Fruit fly (Drosophila melanogaster) whole organism, prepupa: ENCODE results near the gene CG43167.

ENCODE experiments used
- CG10631 ChIP-seq: fragments of 200-800 bp; sonication (Bioruptor generic); optimal IDR thresholded peaks from 2 replicates; lab custom pipeline; 2016; ENCODE audit warnings: missing biosample characterization, missing genetic modification characterization
- CG10669 ChIP-seq: fragments of 200-800 bp; sonication (Bioruptor generic); optimal IDR thresholded peaks from 3 replicates; lab custom pipeline; 2018; ENCODE audit warnings: missing biosample characterization, mild to moderate bottlenecking, missing genetic modification characterization, moderate library complexity
- CG11762 ChIP-seq: fragments of 200-800 bp; sonication (Bioruptor generic); optimal IDR thresholded peaks from 3 replicates; lab custom pipeline; 2016; ENCODE audit warnings: missing biosample characterization, missing genetic modification characterization; ENCODE audit not compliant: insufficient read depth
- CG11902 ChIP-seq: fragments of 200-800 bp; sonication (Bioruptor generic); optimal IDR thresholded peaks from 3 replicates; lab custom pipeline; 2016; ENCODE audit warnings: missing biosample characterization, missing genetic modification characterization
- CG15336 ChIP-seq: fragments of 200-800 bp; sonication (Bioruptor generic); IDR thresholded peaks from 2 replicates; pipeline ENCODE4 v1.3.6; 2022; ENCODE audit warnings: missing biosample characterization, missing genetic modification characterization
- CG1621 ChIP-seq: fragments of 200-800 bp; sonication (Bioruptor generic); optimal IDR thresholded peaks from 3 replicates; lab custom pipeline; 2018; ENCODE audit warnings: missing biosample characterization, mild to moderate bottlenecking, missing genetic modification characterization
- CG3032 ChIP-seq: fragments of 200-800 bp; optimal IDR thresholded peaks from 2 replicates; lab custom pipeline; 2019; ENCODE audit warnings: missing biosample characterization, mild to moderate bottlenecking, missing genetic modification characterization, moderate library complexity
- CG31627 ChIP-seq: fragments of 200-800 bp; sonication (Bioruptor generic); optimal IDR thresholded peaks from 3 replicates; lab custom pipeline; 2016; ENCODE audit warnings: missing biosample characterization, missing genetic modification characterization
- CG32006 ChIP-seq: fragments of 200-800 bp; sonication (Bioruptor generic); optimal IDR thresholded peaks from 3 replicates; lab custom pipeline; 2017; ENCODE audit warnings: missing biosample characterization, mild to moderate bottlenecking, missing genetic modification characterization
- CG3919 ChIP-seq: fragments of 200-800 bp; sonication (Bioruptor generic); optimal IDR thresholded peaks from 3 replicates; lab custom pipeline; 2016; ENCODE audit warnings: missing biosample characterization, missing genetic modification characterization
- CG6163 ChIP-seq: fragments of 200-800 bp; sonication (Bioruptor generic); IDR thresholded peaks from 3 replicates; pipeline ENCODE4 v1.3.6; 2022; ENCODE audit warnings: missing biosample characterization, missing genetic modification characterization
- CG6276 ChIP-seq: fragments of 200-800 bp; sonication (Bioruptor generic); optimal IDR thresholded peaks from 2 replicates; lab custom pipeline; 2017; ENCODE audit warnings: missing biosample characterization, mild to moderate bottlenecking, missing genetic modification characterization
- CG6792 ChIP-seq: fragments of 200-800 bp; sonication (Bioruptor generic); optimal IDR thresholded peaks from 3 replicates; lab custom pipeline; 2016; ENCODE audit warnings: missing biosample characterization, missing genetic modification characterization
- CG6808 ChIP-seq: fragments of 200-800 bp; sonication (Bioruptor generic); optimal IDR thresholded peaks from 3 replicates; lab custom pipeline; 2017; ENCODE audit warnings: missing biosample characterization, missing genetic modification characterization, mild to moderate bottlenecking, moderate library complexity, missing genetic modification reagents
- CG6854 ChIP-seq: fragments of 200-800 bp; sonication (Bioruptor generic); optimal IDR thresholded peaks from 2 replicates; lab custom pipeline; 2017; ENCODE audit warnings: missing biosample characterization, mild to moderate bottlenecking, missing genetic modification characterization
- CG7368 ChIP-seq: fragments of 200-800 bp; sonication (Bioruptor generic); optimal IDR thresholded peaks from 3 replicates; lab custom pipeline; 2016; ENCODE audit warnings: missing biosample characterization, missing genetic modification characterization
- CG8119 ChIP-seq: fragments of 200-800 bp; sonication (Bioruptor generic); IDR thresholded peaks from 3 replicates; pipeline ENCODE4 v1.3.6; 2022; ENCODE audit warnings: missing biosample characterization, missing genetic modification characterization
- CG8319 ChIP-seq: fragments of 200-800 bp; sonication (Bioruptor generic); optimal IDR thresholded peaks from 3 replicates; lab custom pipeline; 2016; ENCODE audit warnings: missing biosample characterization, missing genetic modification characterization
- Eip75B ChIP-seq: fragments of 200-800 bp; sonication (Bioruptor generic); optimal IDR thresholded peaks from 3 replicates; lab custom pipeline; 2016; ENCODE audit warnings: missing biosample characterization, missing genetic modification characterization
- Eip78C ChIP-seq: fragments of 200-800 bp; sonication (Bioruptor generic); peaks from one replicate; lab custom pipeline; 2016; ENCODE audit warnings: missing biosample characterization, missing genetic modification characterization
- Eip93F ChIP-seq: fragments of 200-800 bp; sonication (Bioruptor generic); optimal IDR thresholded peaks from 2 replicates; lab custom pipeline; 2016; ENCODE audit warnings: missing biosample characterization, mild to moderate bottlenecking, missing genetic modification characterization
- Ets21C ChIP-seq: fragments of 200-800 bp; sonication (Bioruptor generic); optimal IDR thresholded peaks from 3 replicates; lab custom pipeline; 2016; ENCODE audit warnings: missing biosample characterization, missing genetic modification characterization
- Ets96B ChIP-seq: fragments of 200-800 bp; optimal IDR thresholded peaks from 2 replicates; lab custom pipeline; 2019; ENCODE audit warnings: missing biosample characterization, mild to moderate bottlenecking, missing genetic modification characterization, moderate library complexity
- Gug ChIP-seq: fragments of 200-800 bp; sonication (Bioruptor generic); IDR thresholded peaks from 2 replicates; pipeline ENCODE4 v1.3.6; 2022; ENCODE audit warnings: missing biosample characterization, missing genetic modification characterization
- Hr38 ChIP-seq: sonication (Bioruptor generic); optimal IDR thresholded peaks from 2 replicates; lab custom pipeline; 2016; ENCODE audit warnings: missing biosample characterization, missing genetic modification characterization
- Hr4 ChIP-seq: fragments of 200-800 bp; sonication (Bioruptor generic); optimal IDR thresholded peaks from 3 replicates; lab custom pipeline; 2016; ENCODE audit warnings: missing biosample characterization, missing genetic modification characterization
- Lpt ChIP-seq: fragments of 200-800 bp; sonication (Bioruptor generic); optimal IDR thresholded peaks from 3 replicates; lab custom pipeline; 2016; ENCODE audit warnings: missing biosample characterization, missing genetic modification characterization
- Met ChIP-seq: fragments of 200-800 bp; sonication (Bioruptor generic); optimal IDR thresholded peaks from 3 replicates; lab custom pipeline; 2016; ENCODE audit warnings: missing biosample characterization, missing genetic modification characterization
- OdsH ChIP-seq: fragments of 200-800 bp; sonication (Bioruptor generic); optimal IDR thresholded peaks from 3 replicates; lab custom pipeline; 2016; ENCODE audit warnings: missing biosample characterization, missing genetic modification characterization
- Smox ChIP-seq: fragments of 200-800 bp; sonication (Bioruptor generic); optimal IDR thresholded peaks from 3 replicates; lab custom pipeline; 2016; ENCODE audit warnings: missing biosample characterization, missing genetic modification characterization
- Sox102F ChIP-seq: fragments of 200-800 bp; sonication (Bioruptor generic); optimal IDR thresholded peaks from 2 replicates; lab custom pipeline; 2016; ENCODE audit warnings: missing biosample characterization, mild to moderate bottlenecking, missing genetic modification characterization
- Sox14 ChIP-seq: fragments of 200-800 bp; sonication (Bioruptor generic); optimal IDR thresholded peaks from 3 replicates; lab custom pipeline; 2016; ENCODE audit warnings: missing biosample characterization, missing genetic modification characterization
- Sox15 ChIP-seq: fragments of 200-800 bp; sonication (Bioruptor generic); optimal IDR thresholded peaks from 3 replicates; lab custom pipeline; 2016; ENCODE audit warnings: missing biosample characterization, missing genetic modification characterization
- dac ChIP-seq: fragments of 200-800 bp; sonication (Bioruptor generic); optimal IDR thresholded peaks from 2 replicates; lab custom pipeline; 2017; ENCODE audit warnings: missing biosample characterization, mild to moderate bottlenecking, missing genetic modification characterization
- dsx ChIP-seq: fragments of 200-800 bp; optimal IDR thresholded peaks from 3 replicates; lab custom pipeline; 2019; ENCODE audit warnings: missing biosample characterization, mild to moderate bottlenecking, missing genetic modification characterization, moderate library complexity; ENCODE audit not compliant: poor library complexity, severe bottlenecking
- eg ChIP-seq: fragments of 200-800 bp; sonication (Bioruptor generic); IDR thresholded peaks from 3 replicates; pipeline ENCODE4 v1.3.6; 2022; ENCODE audit warnings: missing biosample characterization, missing genetic modification characterization
- esn ChIP-seq: fragments of 200-800 bp; sonication (Bioruptor generic); optimal IDR thresholded peaks from 2 replicates; lab custom pipeline; 2016; ENCODE audit warnings: missing biosample characterization, mild to moderate bottlenecking, missing genetic modification characterization, moderate library complexity
- fd85E ChIP-seq: fragments of 200-800 bp; sonication (Bioruptor generic); optimal IDR thresholded peaks from 3 replicates; lab custom pipeline; 2016; ENCODE audit warnings: missing biosample characterization, missing genetic modification characterization
- fkh ChIP-seq: fragments of 200-800 bp; sonication (Bioruptor generic); optimal IDR thresholded peaks from 3 replicates; lab custom pipeline; 2017; ENCODE audit warnings: missing biosample characterization, mild to moderate bottlenecking, missing genetic modification characterization, moderate library complexity
- lz ChIP-seq: fragments of 200-800 bp; sonication (Bioruptor generic); optimal IDR thresholded peaks from 3 replicates; lab custom pipeline; 2016; ENCODE audit warnings: missing biosample characterization, missing genetic modification characterization
- pdm3 ChIP-seq: fragments of 200-800 bp; sonication (Bioruptor generic); optimal IDR thresholded peaks from 3 replicates; lab custom pipeline; 2016; ENCODE audit warnings: missing biosample characterization, missing genetic modification characterization
- spab ChIP-seq: fragments of 200-800 bp; sonication (Bioruptor generic); optimal IDR thresholded peaks from 2 replicates; lab custom pipeline; 2017; ENCODE audit warnings: missing biosample characterization, mild to moderate bottlenecking, missing genetic modification characterization, missing genetic modification reagents
- topi ChIP-seq: fragments of 200-800 bp; sonication (Bioruptor generic); optimal IDR thresholded peaks from 3 replicates; lab custom pipeline; 2016; ENCODE audit warnings: missing biosample characterization, missing genetic modification characterization
- vri ChIP-seq: fragments of 200-800 bp; sonication (Bioruptor generic); optimal IDR thresholded peaks from 3 replicates; lab custom pipeline; 2016; ENCODE audit warnings: missing biosample characterization, mild to moderate bottlenecking, missing genetic modification characterization

CG43167 gene

dm6 chr2L:11657110-11657509 lies at the start of gene CG43167:
Gene CG43167, plus strand, starts transcription at chr2L:11657410.
- TF ChIP-seq CG3919 (GFP tag; lab: Kevin White, UChicago), result no peak
- TF ChIP-seq Hr4 (GFP tag; lab: Kevin White, UChicago), result no peak
- no peak for TF ChIP-seq spab (GFP tag; lab: Kevin White, UChicago)
- no peak for TF ChIP-seq Hr38 (GFP tag; lab: Kevin White, UChicago)
- TF ChIP-seq Smox (GFP tag; lab: Kevin White, UChicago), result no peak
- TF ChIP-seq Eip93F (GFP tag; lab: Kevin White, UChicago), result no peak
- TF ChIP-seq fd85E, result no peak
- TF ChIP-seq CG1621, result no peak
- TF ChIP-seq CG15336 (GFP tag; lab: Robert Waterston, UW), result no peak
- TF ChIP-seq OdsH (GFP tag; lab: Kevin White, UChicago), result no peak
- no peak for TF ChIP-seq CG11902 (GFP tag; lab: Kevin White, UChicago)
- TF ChIP-seq CG11762 (GFP tag; lab: Kevin White, UChicago), result no peak
- no peak for TF ChIP-seq CG8119
- TF ChIP-seq lz, result no peak
- no peak for TF ChIP-seq Sox15 (GFP tag; lab: Kevin White, UChicago)
- no peak for TF ChIP-seq eg
- no peak for TF ChIP-seq CG7368 (GFP tag; lab: Kevin White, UChicago)
- no peak for TF ChIP-seq CG6808
- TF ChIP-seq CG32006, result no peak

dm6 chr2L:11611672-11612071 lies 45.5 kb upstream of the CG43167 start, which contains the start of gene spag4:
Gene spag4, minus strand, starts transcription at chr2L:11611772.
- TF ChIP-seq Hr38 (GFP tag; lab: Kevin White, UChicago), result no peak
- TF ChIP-seq Sox14, result no peak
- TF ChIP-seq spab (GFP tag; lab: Kevin White, UChicago), result no peak
- TF ChIP-seq CG8119, result no peak
- TF ChIP-seq Smox (GFP tag; lab: Kevin White, UChicago), result no peak

dm6 chr2L:11624190-11624589 lies 33.0 kb upstream of the CG43167 start:
- TF ChIP-seq Lpt (GFP tag; lab: Kevin White, UChicago), result no peak
- no peak for TF ChIP-seq Sox15 (GFP tag; lab: Kevin White, UChicago)
- TF ChIP-seq CG6854 (GFP tag; lab: Kevin White, UChicago), result no peak
- no peak for TF ChIP-seq CG6163 (GFP tag; lab: Robert Waterston, UW)
- TF ChIP-seq dsx, result no peak
- TF ChIP-seq Eip75B (GFP tag; lab: Kevin White, UChicago), result no peak
- no peak for TF ChIP-seq Gug (GFP tag; lab: Robert Waterston, UW)
- TF ChIP-seq CG3032 (tag; lab: Kevin White, UChicago), result no peak
- no peak for TF ChIP-seq Ets96B (tag; lab: Kevin White, UChicago)
- TF ChIP-seq topi (GFP tag; lab: Kevin White, UChicago), result no peak
- TF ChIP-seq CG6276 (GFP tag; lab: Kevin White, UChicago), result no peak
- TF ChIP-seq dac, result no peak
- TF ChIP-seq Eip78C (GFP tag; lab: Kevin White, UChicago), result no peak
- no peak for TF ChIP-seq Hr38 (GFP tag; lab: Kevin White, UChicago)
- TF ChIP-seq pdm3 (GFP tag; lab: Kevin White, UChicago), result no peak
- TF ChIP-seq Met (GFP tag; lab: Kevin White, UChicago), result no peak
- no peak for TF ChIP-seq esn (GFP tag; lab: Kevin White, UChicago)

DNA sequence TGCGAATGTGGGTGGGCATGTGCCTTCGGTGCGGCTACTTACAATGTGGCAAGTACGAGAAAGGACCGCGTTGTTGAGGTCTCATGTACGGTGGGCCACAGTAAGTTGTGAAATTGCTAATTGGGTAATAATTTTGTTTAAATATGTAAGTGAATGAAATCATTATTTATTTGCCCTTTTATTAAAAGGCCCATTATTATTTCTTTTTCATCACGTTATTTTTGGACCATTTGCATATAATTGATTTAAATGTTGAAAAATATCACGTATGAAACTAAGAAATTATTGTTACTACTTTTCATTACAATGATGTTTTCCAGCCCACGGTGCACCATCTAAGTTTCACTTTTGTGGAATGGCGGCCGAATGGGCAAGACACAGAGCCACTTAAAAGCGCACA lies 28.9 kb upstream of the CG43167 start:
- TF ChIP-seq CG32006 (peak; percentile 11), Eip78C (GFP tag; lab: Kevin White, UChicago) (peak; percentile 62), fd85E (no peak)

dm6 chr2L:11648739-11649138 lies 8.5 kb upstream of the CG43167 start, which contains the start of gene CG6614:
Gene CG6614, minus strand, starts transcription at chr2L:11648839.
- TF ChIP-seq CG11762 (GFP tag; lab: Kevin White, UChicago) (no peak), dsx (no peak), CG31627 (GFP tag; lab: Kevin White, UChicago) (no peak), dac (no peak), CG8319 (no peak), CG11902 (GFP tag; lab: Kevin White, UChicago) (no peak), fkh (GFP tag; lab: Kevin White, UChicago) (no peak), CG3919 (GFP tag; lab: Kevin White, UChicago) (no peak), CG6163 (GFP tag; lab: Robert Waterston, UW) (no peak), vri (GFP tag; lab: Kevin White, UChicago) (no peak), CG10631 (no peak), Sox102F (GFP tag; lab: Kevin White, UChicago) (no peak), Smox (GFP tag; lab: Kevin White, UChicago) (no peak), CG10669 (GFP tag; lab: Kevin White, UChicago) (no peak), Ets21C (GFP tag; lab: Kevin White, UChicago) (no peak), CG6276 (GFP tag; lab: Kevin White, UChicago) (no peak), CG6792 (GFP tag; lab: Kevin White, UChicago) (no peak)
- TF ChIP-seq, all 60 proteins: peak for 0
